Worm (Caenorhabditis elegans): ENCODE measurements around the gene let-413.

DNA sequence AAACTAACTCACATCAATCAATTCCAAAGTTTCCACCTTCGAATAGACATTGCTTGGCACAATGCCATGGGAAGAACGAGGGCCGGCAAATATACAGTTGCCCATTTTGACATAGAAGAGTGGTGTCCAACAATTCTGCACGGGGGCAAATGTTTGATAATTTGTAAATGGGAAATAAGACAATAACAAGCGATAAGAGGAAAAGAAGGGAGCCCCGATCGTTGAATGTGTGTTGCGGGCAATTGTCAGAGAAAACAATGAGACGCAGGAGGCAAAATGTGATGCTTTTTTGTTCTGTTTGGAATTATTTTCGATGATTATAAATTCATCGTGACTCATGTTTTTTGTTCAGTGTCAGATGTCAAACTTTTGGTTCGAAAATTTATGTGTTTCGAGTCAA lies 21.4 kb downstream of the let-413 start, which contains the start of gene pals-34:
- TF ChIP-seq Y48G9A.11 (GFP tag; IDR thresholded peaks at IDR 0.05) (no peak), lin-13 (GFP tag; optimal IDR thresholded peaks at IDR 0.05) (no peak), ces-1 (GFP tag; optimal IDR thresholded peaks at IDR 0.05) (no peak), jun-1 (tag; optimal IDR thresholded peaks at IDR 0.05) (no peak), lin-29 (GFP tag; IDR thresholded peaks at IDR 0.05) (no peak), ctbp-1 (GFP tag; IDR thresholded peaks at IDR 0.05) (no peak), zip-2 (tag; optimal IDR thresholded peaks at IDR 0.05) (no peak), rbr-2 (tag; optimal IDR thresholded peaks at IDR 0.05) (no peak)

All from whole organism, L4 larva.